Fruit fly (Drosophila melanogaster) whole organism: Measurements from ENCODE around the gene AP-2sigma.

Experiments used
- CG8478 ChIP-seq: fragments of >200 bp; optimal IDR thresholded peaks from 2 replicates; lab custom pipeline; 2018; ENCODE audit warnings: inconsistent platforms
- Dll ChIP-seq: fragments of >200 bp; optimal IDR thresholded peaks from 2 replicates; lab custom pipeline; 2017
- EcR ChIP-seq, 2 experiments: fragments of >200 bp; optimal IDR thresholded peaks; 2 replicates each; lab custom pipeline; 2017; ENCODE audit warnings: missing biosample characterization in 2 of 2, missing genetic modification characterization in 2 of 2, missing genetic modification reagents in 2 of 2
- pan ChIP-seq: fragments of >200 bp; optimal IDR thresholded peaks from 2 replicates; lab custom pipeline; 2017
- psq ChIP-seq: fragments of >200 bp; optimal IDR thresholded peaks from 2 replicates; lab custom pipeline; 2017
- usp ChIP-seq: fragments of >200 bp; optimal IDR thresholded peaks from 2 replicates; lab custom pipeline; 2017; ENCODE audit warnings: missing biosample characterization, missing genetic modification characterization, mixed read lengths

AP-2sigma gene

DNA sequence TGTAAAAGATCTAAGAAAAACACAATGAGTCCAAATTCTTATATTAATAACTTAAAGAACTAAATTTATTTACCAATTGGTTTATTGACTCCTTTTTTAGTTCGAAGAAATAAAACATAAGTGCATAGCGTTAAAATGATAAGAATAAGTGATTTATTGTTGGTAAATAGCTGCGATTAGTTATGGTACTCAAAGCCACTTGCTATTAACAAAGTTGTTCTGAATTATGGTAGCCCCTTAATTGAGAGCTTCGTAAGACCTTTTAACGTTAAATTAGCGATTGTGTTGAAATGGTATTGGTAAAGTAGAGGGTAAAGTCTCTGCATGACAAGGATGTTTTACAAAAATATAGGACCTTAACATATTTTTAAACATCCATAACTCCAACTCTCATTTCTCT lies 24.0 kb downstream of the AP-2sigma start:
- TF ChIP-seq pan (lab: Kevin White, UChicago) (no peak), EcR (GFP tag; optimal IDR thresholded peaks at IDR 0.05; lab: Kevin White, UChicago) (no peak), psq (lab: Kevin White, UChicago) (no peak), Dll (lab: Kevin White, UChicago) (no peak), CG8478 (no peak), usp (GFP tag; lab: Kevin White, UChicago) (no peak)

DNA sequence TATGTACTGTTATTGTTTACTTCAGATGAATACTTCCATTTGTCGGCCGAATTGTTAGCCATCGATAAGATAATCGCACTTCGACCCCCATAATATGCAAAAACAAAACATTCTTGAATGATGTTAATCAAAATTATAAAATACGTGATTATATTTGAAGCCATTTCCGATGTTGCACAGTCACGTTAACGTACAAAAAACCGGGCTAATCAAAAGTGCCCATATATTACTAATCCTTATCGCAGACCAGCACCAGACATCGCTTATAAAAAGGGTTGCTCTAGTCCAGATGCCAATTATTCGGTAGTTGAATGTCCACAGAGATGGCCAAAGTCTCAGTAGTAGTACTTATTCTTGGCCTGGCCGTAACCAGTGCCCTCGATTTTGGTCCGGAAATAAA lies 27.6 kb downstream of the AP-2sigma start, which contains the start of gene CG5892:
Gene CG5892 (plus strand): TSS at position 301 of the 400 bp plus-strand sequence.
- no peak for TF ChIP-seq usp (GFP tag; lab: Kevin White, UChicago)
- no peak for TF ChIP-seq CG8478

DNA sequence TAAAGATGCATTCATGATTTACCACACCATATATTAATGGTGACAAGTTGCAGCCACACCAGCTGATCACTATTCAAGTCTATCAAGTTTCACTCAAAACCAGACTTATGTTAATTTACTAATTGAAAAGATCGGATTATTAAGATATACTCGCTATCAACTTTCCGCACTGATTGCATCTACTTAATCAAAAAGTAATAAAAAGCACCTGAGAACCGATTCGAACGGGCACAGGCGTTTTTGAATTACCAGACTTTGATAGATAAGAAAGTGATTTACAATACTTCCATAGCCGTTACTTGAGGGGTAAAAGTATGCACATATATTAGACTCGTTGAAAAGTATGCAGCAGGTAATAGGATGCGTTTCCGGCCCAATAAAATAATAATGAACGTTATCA lies 28.5 kb downstream of the AP-2sigma start:
- TF ChIP-seq Dll (lab: Kevin White, UChicago): no peak
- TF ChIP-seq psq (lab: Kevin White, UChicago): no peak
- TF ChIP-seq EcR (GFP tag; optimal IDR thresholded peaks at IDR 0.05; lab: Kevin White, UChicago): no peak
- TF ChIP-seq CG8478: no peak
- no peak for TF ChIP-seq pan (lab: Kevin White, UChicago)
- TF ChIP-seq usp (GFP tag; lab: Kevin White, UChicago): no peak

DNA sequence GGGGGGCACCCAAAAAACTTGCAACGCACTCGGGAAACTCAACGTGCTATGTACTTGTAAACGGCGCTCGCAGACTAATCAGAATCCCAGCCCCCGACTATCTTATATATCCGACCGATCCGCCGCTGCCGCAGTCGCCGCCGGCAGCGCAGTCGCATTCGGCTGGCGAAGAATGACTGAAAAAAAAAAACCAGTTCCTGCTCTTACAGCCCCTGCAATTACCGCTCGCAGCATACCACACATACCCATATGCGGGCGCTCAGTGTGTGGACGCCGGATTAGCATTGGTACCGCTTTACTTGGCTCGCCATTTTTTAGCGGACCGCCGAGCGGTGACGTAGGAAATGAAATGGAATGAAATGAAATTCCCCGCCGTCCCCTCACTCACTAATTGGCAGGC lies 32.8 kb downstream of the AP-2sigma start, which contains the start of gene e:
Gene e (minus strand): TSS at position 79 of the 400 bp plus-strand sequence.
- no peak for TF ChIP-seq EcR (GFP tag; optimal IDR thresholded peaks at IDR 0.05; lab: Kevin White, UChicago)
- no peak for TF ChIP-seq Dll (lab: Kevin White, UChicago)
- no peak for TF ChIP-seq usp (GFP tag; lab: Kevin White, UChicago)
- TF ChIP-seq CG8478: no peak
- no peak for TF ChIP-seq psq (lab: Kevin White, UChicago)
- TF ChIP-seq pan (lab: Kevin White, UChicago): no peak

DNA sequence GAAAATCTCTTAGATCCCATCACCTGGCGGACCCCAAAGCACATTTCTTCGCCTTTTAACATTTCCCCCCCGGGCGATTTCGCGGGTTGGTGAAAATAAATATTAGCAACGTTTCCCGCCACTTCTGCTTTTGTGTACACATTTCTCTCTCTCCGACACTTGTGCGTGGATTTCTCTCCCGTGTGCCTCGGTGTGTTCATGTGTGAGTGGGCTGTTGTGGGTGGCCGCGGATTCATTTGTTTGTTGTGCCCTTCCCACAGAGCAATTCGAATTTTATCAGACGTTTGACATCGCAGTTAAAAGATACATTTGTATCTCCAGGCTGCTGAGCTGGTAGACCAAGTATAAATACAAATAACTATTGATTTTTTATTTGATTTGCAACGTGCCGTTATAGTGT lies 45.6 kb downstream of the AP-2sigma start:
- no peak for TF ChIP-seq Dll (lab: Kevin White, UChicago)
- no peak for TF ChIP-seq EcR (GFP tag; optimal IDR thresholded peaks at IDR 0.05; lab: Kevin White, UChicago)

DNA sequence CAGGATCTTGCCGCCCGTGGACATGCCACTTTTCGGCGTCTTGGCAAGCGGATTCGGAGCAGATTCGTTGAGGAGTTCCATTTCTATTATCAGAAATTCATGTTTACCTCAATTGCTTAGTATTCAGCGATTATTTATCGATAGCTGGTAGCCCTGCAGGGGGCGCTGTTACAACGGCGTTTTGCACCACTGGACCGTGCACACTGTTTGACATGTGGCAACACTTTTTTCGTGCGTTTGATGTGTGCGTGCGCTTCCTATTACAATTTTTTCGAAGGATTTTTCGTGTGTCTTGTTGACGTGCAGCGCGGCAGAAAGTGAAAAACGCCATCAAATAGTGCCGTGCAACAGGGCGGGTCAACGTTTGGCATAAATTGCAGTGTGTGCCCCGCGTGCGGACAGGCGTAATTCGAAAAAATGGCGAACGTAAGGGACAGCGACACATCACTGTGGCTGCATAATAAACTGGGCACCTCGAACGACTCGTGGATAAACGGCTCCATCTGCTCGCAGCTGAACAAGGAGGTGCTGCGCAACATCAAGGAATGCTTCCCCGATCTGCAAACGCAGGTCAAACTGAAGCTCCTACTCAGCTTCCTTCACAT lies 46.3 kb downstream of the AP-2sigma start, which contains the start of the genes CG3337 and Nelf-A:
Gene CG3337 (minus strand): TSS at position 132 of the 605 bp plus-strand sequence.
Gene Nelf-A (plus strand): TSS at position 252 of the 605 bp plus-strand sequence.
- no peak for TF ChIP-seq usp (GFP tag; lab: Kevin White, UChicago)
- TF ChIP-seq Dll (lab: Kevin White, UChicago): no peak
- TF ChIP-seq CG8478: no peak
- TF ChIP-seq EcR (GFP tag; optimal IDR thresholded peaks at IDR 0.05; lab: Kevin White, UChicago): no peak
